Fruit fly (Drosophila melanogaster) whole organism, embryonic: ENCODE results near the gene CG10804.
A peak's percentile ranks its signal among the peaks of the same experiment; 100 is the strongest.

Source experiments
- Blimp-1 ChIP-seq: fragments of 200-800 bp; sonication (Bioruptor generic); optimal IDR thresholded peaks from 3 replicates; lab custom pipeline; 2018; ENCODE audit warnings: missing biosample characterization, missing genetic modification characterization, mild to moderate bottlenecking, moderate library complexity, missing genetic modification reagents
- CG10267 ChIP-seq: fragments of 200-800 bp; sonication (Bioruptor generic); optimal IDR thresholded peaks from 2 replicates; lab custom pipeline; 2018; ENCODE audit warnings: missing biosample characterization, mild to moderate bottlenecking, missing genetic modification characterization, moderate library complexity
- CG10462 ChIP-seq: fragments of 200-800 bp; sonication (Bioruptor generic); optimal IDR thresholded peaks from 2 replicates; lab custom pipeline; 2016; ENCODE audit warnings: missing biosample characterization, missing genetic modification characterization
- CG10979 ChIP-seq: fragments of 200-800 bp; sonication (Bioruptor generic); optimal IDR thresholded peaks from 2 replicates; lab custom pipeline; 2018; ENCODE audit warnings: missing biosample characterization, mild to moderate bottlenecking, missing genetic modification characterization, moderate library complexity
- CG14014 ChIP-seq: fragments of 200-800 bp; sonication (Bioruptor generic); IDR thresholded peaks from 2 replicates; pipeline ENCODE4 v1.3.6; 2022; ENCODE audit warnings: missing biosample characterization, missing genetic modification characterization
- CG14965 ChIP-seq: fragments of 200-800 bp; sonication (Bioruptor generic); optimal IDR thresholded peaks from 2 replicates; lab custom pipeline; 2016; ENCODE audit warnings: missing biosample characterization, missing genetic modification characterization, borderline replicate concordance
- CG17385 ChIP-seq: fragments of 200-800 bp; sonication (Bioruptor generic); optimal IDR thresholded peaks from 3 replicates; lab custom pipeline; 2018; ENCODE audit warnings: missing biosample characterization, mild to moderate bottlenecking, missing genetic modification characterization
- CG17802 ChIP-seq: fragments of 200-800 bp; sonication (Bioruptor generic); optimal IDR thresholded peaks from 2 replicates; lab custom pipeline; 2018; ENCODE audit warnings: missing biosample characterization, mild to moderate bottlenecking, missing genetic modification characterization, moderate library complexity
- CG17829 ChIP-seq: fragments of 200-800 bp; optimal IDR thresholded peaks from 2 replicates; lab custom pipeline; 2019; ENCODE audit warnings: missing biosample characterization, mild to moderate bottlenecking, missing genetic modification characterization, moderate library complexity
- CG2678 ChIP-seq: fragments of 200-800 bp; sonication (Bioruptor generic); optimal IDR thresholded peaks from 3 replicates; lab custom pipeline; 2019; ENCODE audit warnings: missing biosample characterization, mild to moderate bottlenecking, missing genetic modification characterization, moderate library complexity
- CG2875 ChIP-seq: fragments of 200-800 bp; sonication (Bioruptor generic); optimal IDR thresholded peaks from 2 replicates; lab custom pipeline; 2017; ENCODE audit warnings: missing biosample characterization, mild to moderate bottlenecking, missing genetic modification characterization, missing genetic modification reagents
- CG3281 ChIP-seq: fragments of 200-800 bp; sonication (Bioruptor generic); optimal IDR thresholded peaks from 3 replicates; lab custom pipeline; 2017; ENCODE audit warnings: missing biosample characterization, mild to moderate bottlenecking, missing genetic modification characterization
- CG4404 ChIP-seq: fragments of 200-800 bp; sonication (Bioruptor generic); IDR thresholded peaks from 2 replicates; pipeline ENCODE4 v1.3.6; 2022; ENCODE audit warnings: missing biosample characterization, missing genetic modification characterization
- CG4854 ChIP-seq: fragments of 200-800 bp; sonication (Bioruptor generic); optimal IDR thresholded peaks from 2 replicates; lab custom pipeline; 2016; ENCODE audit warnings: missing biosample characterization, missing genetic modification characterization, inconsistent platforms
- CG6175 ChIP-seq: fragments of 200-800 bp; sonication (Bioruptor generic); IDR thresholded peaks from 3 replicates; pipeline ENCODE4 v1.3.6; 2022; ENCODE audit warnings: missing biosample characterization, missing genetic modification characterization
- CG6654 ChIP-seq: fragments of 200-800 bp; sonication (Bioruptor generic); optimal IDR thresholded peaks from 2 replicates; lab custom pipeline; 2017; ENCODE audit warnings: missing biosample characterization, mild to moderate bottlenecking, missing genetic modification characterization
- CG6765 ChIP-seq: fragments of 200-800 bp; sonication (Bioruptor generic); optimal IDR thresholded peaks from 3 replicates; lab custom pipeline; 2017; ENCODE audit warnings: missing biosample characterization, mild to moderate bottlenecking, missing genetic modification characterization
- CG7556 ChIP-seq: fragments of 200-800 bp; sonication (Bioruptor generic); optimal IDR thresholded peaks from 2 replicates; lab custom pipeline; 2017; ENCODE audit warnings: missing biosample characterization, mild to moderate bottlenecking, missing genetic modification characterization
- CG7928 ChIP-seq: fragments of 200-800 bp; sonication (Bioruptor generic); optimal IDR thresholded peaks from 2 replicates; lab custom pipeline; 2017; ENCODE audit warnings: missing biosample characterization, mild to moderate bottlenecking, missing genetic modification characterization
- CG9932 ChIP-seq: fragments of 200-800 bp; sonication (Bioruptor generic); IDR thresholded peaks from 2 replicates; pipeline ENCODE4 v1.3.6; 2022; ENCODE audit warnings: missing biosample characterization, missing genetic modification characterization
- Dek ChIP-seq: fragments of 200-800 bp; sonication (Bioruptor generic); optimal IDR thresholded peaks from 3 replicates; lab custom pipeline; 2019; ENCODE audit warnings: missing biosample characterization, mild to moderate bottlenecking, missing genetic modification characterization, moderate library complexity
- Elba2 ChIP-seq: fragments of 200-800 bp; sonication (Bioruptor generic); optimal IDR thresholded peaks from 3 replicates; lab custom pipeline; 2016; ENCODE audit warnings: missing biosample characterization, missing genetic modification characterization
- Fer2 ChIP-seq: fragments of 200-800 bp; sonication (Bioruptor generic); optimal IDR thresholded peaks from 2 replicates; lab custom pipeline; 2018; ENCODE audit warnings: missing biosample characterization, mild to moderate bottlenecking, missing genetic modification characterization, moderate library complexity
- Gug ChIP-seq: fragments of 200-800 bp; sonication (Bioruptor generic); IDR thresholded peaks from 4 replicates; pipeline ENCODE4 v1.3.6; 2022; ENCODE audit warnings: missing biosample characterization, missing genetic modification characterization
- HmgD ChIP-seq: fragments of 200-800 bp; sonication (Bioruptor generic); optimal IDR thresholded peaks from 3 replicates; lab custom pipeline; 2016; ENCODE audit warnings: missing biosample characterization, missing genetic modification characterization
- Hmx ChIP-seq: fragments of 200-800 bp; sonication (Bioruptor generic); optimal IDR thresholded peaks from 2 replicates; lab custom pipeline; 2016; ENCODE audit warnings: missing biosample characterization, missing genetic modification characterization
- Lpt ChIP-seq: fragments of >200 bp; optimal IDR thresholded peaks from 2 replicates; lab custom pipeline; 2018; ENCODE audit warnings: missing biosample characterization, missing genetic modification characterization
- MBD-R2 ChIP-seq: fragments of 200-800 bp; sonication (Bioruptor generic); IDR thresholded peaks from 2 replicates; pipeline ENCODE4 v1.3.6; 2022; ENCODE audit warnings: missing biosample characterization, missing genetic modification characterization
- Sin3A ChIP-seq: fragments of >200 bp; optimal IDR thresholded peaks from 2 replicates; lab custom pipeline; 2018
- abd-A ChIP-seq: fragments of 200-800 bp; sonication (Bioruptor generic); optimal IDR thresholded peaks from 3 replicates; lab custom pipeline; 2019; ENCODE audit warnings: missing biosample characterization, mild to moderate bottlenecking, missing genetic modification characterization, moderate library complexity
- ara ChIP-seq: fragments of 200-800 bp; sonication (Bioruptor generic); IDR thresholded peaks from 2 replicates; pipeline ENCODE4 v1.3.6; 2022; ENCODE audit warnings: missing biosample characterization, missing genetic modification characterization
- ash1 ChIP-seq: fragments of 200-800 bp; sonication (Bioruptor generic); optimal IDR thresholded peaks from 2 replicates; lab custom pipeline; 2018; ENCODE audit warnings: missing biosample characterization, mild to moderate bottlenecking, missing genetic modification characterization
- bowl ChIP-seq: fragments of 200-800 bp; sonication (Bioruptor generic); IDR thresholded peaks from 2 replicates; pipeline ENCODE4 v1.3.6; 2022; ENCODE audit warnings: missing biosample characterization, missing genetic modification characterization
- eve ChIP-seq, 2 experiments: fragments of >200 bp; optimal IDR thresholded peaks; 2 replicates each; lab custom pipeline; 2017; ENCODE audit warnings: missing biosample characterization in 2 of 2, missing genetic modification characterization in 2 of 2
- exex ChIP-seq: fragments of 200-800 bp; sonication (Bioruptor generic); optimal IDR thresholded peaks from 4 replicates; lab custom pipeline; 2018; ENCODE audit warnings: missing biosample characterization, mild to moderate bottlenecking, missing genetic modification characterization, moderate library complexity
- gsb-n ChIP-seq: fragments of 200-800 bp; sonication (Bioruptor generic); optimal IDR thresholded peaks from 3 replicates; lab custom pipeline; 2018; ENCODE audit warnings: missing biosample characterization, mild to moderate bottlenecking, missing genetic modification characterization
- hb ChIP-seq: fragments of 200-800 bp; sonication (Bioruptor generic); IDR thresholded peaks from 3 replicates; pipeline ENCODE4 v1.3.6; 2022; ENCODE audit warnings: missing biosample characterization, missing genetic modification characterization; ENCODE audit not compliant: partially characterized antibody
- kni ChIP-seq: fragments of 200-800 bp; sonication (Bioruptor generic); optimal IDR thresholded peaks from 3 replicates; lab custom pipeline; 2017; ENCODE audit warnings: mild to moderate bottlenecking, missing biosample characterization, missing genetic modification reagents, missing genetic modification characterization
- nerfin-2 ChIP-seq: fragments of 200-800 bp; sonication (Bioruptor generic); IDR thresholded peaks from 2 replicates; pipeline ENCODE4 v1.3.6; 2022; ENCODE audit warnings: missing biosample characterization, missing genetic modification characterization; ENCODE audit not compliant: partially characterized antibody
- onecut ChIP-seq: fragments of 200-800 bp; sonication (Bioruptor generic); IDR thresholded peaks from 2 replicates; pipeline ENCODE4 v1.3.6; 2022; ENCODE audit warnings: missing biosample characterization, missing genetic modification characterization
- pho ChIP-seq: fragments of 200-800 bp; sonication (Bioruptor generic); optimal IDR thresholded peaks from 2 replicates; lab custom pipeline; 2016; ENCODE audit warnings: missing biosample characterization, missing genetic modification characterization
- phol ChIP-seq: fragments of 200-800 bp; sonication (Bioruptor generic); optimal IDR thresholded peaks from 3 replicates; lab custom pipeline; 2018; ENCODE audit warnings: missing biosample characterization, mild to moderate bottlenecking, missing genetic modification characterization, moderate library complexity
- row ChIP-seq: fragments of 200-800 bp; sonication (Bioruptor generic); IDR thresholded peaks from 3 replicates; pipeline ENCODE4 v1.3.6; 2022; ENCODE audit warnings: missing biosample characterization, missing genetic modification characterization
- sug ChIP-seq: fragments of 200-800 bp; optimal IDR thresholded peaks from 2 replicates; lab custom pipeline; 2019; ENCODE audit warnings: missing biosample characterization, mild to moderate bottlenecking, missing genetic modification characterization, moderate library complexity
- vnd ChIP-seq: fragments of 200-800 bp; sonication (Bioruptor generic); IDR thresholded peaks from 3 replicates; pipeline ENCODE4 v1.3.6; 2022; ENCODE audit warnings: missing biosample characterization, missing genetic modification characterization; ENCODE audit not compliant: partially characterized antibody
- z ChIP-seq: fragments of 200-800 bp; sonication (Bioruptor generic); IDR thresholded peaks from 3 replicates; pipeline ENCODE4 v1.3.6; 2022; ENCODE audit warnings: missing biosample characterization, missing genetic modification characterization
- zen2 ChIP-seq: fragments of 200-800 bp; sonication (Bioruptor generic); IDR thresholded peaks from 3 replicates; pipeline ENCODE4 v1.3.6; 2022; ENCODE audit warnings: missing biosample characterization, missing genetic modification characterization; ENCODE audit not compliant: partially characterized antibody
- zfh1 ChIP-seq: fragments of 200-800 bp; sonication (Bioruptor generic); IDR thresholded peaks from 3 replicates; pipeline ENCODE4 v1.3.6; 2022; ENCODE audit warnings: missing biosample characterization, missing genetic modification characterization

CG10804 gene

dm6 chrX:3474476-3475439, 7.4 kb downstream of the CG10804 start, which contains the start of gene CG12206 (continued):
- no peak for TF ChIP-seq CG10462 (GFP tag; lab: Kevin White, UChicago)
- no peak for TF ChIP-seq eve (GFP tag; optimal IDR thresholded peaks at IDR 0.05; lab: Kevin White, UChicago)
- TF ChIP-seq exex (tag; lab: Kevin White, UChicago): peak; percentile 3
- peak; percentile 43; the same call in 1 of the 2 replicates for TF ChIP-seq ara (GFP tag; lab: Robert Waterston, UW)
- no peak for TF ChIP-seq CG17802 (tag; lab: Kevin White, UChicago)
- no peak for TF ChIP-seq HmgD
- TF ChIP-seq CG10979: peak; percentile 63
- TF ChIP-seq vnd (GFP tag; lab: Robert Waterston, UW): no peak
- peak; percentile 39 for TF ChIP-seq sug (tag; lab: Kevin White, UChicago)
- TF ChIP-seq Blimp-1 (GFP tag; lab: Kevin White, UChicago): peak; percentile 46
- no peak for TF ChIP-seq Hmx (GFP tag; lab: Kevin White, UChicago)
- TF ChIP-seq Sin3A (lab: Kevin White, UChicago): no peak
- peak; percentile 6 for TF ChIP-seq Fer2 (tag; lab: Kevin White, UChicago)
- TF ChIP-seq abd-A (tag; lab: Kevin White, UChicago): peak; percentile 26
- TF ChIP-seq Elba2 (GFP tag; lab: Kevin White, UChicago): no peak
- no peak for TF ChIP-seq CG14965
- TF ChIP-seq zen2 (GFP tag; lab: Robert Waterston, UW): no peak
- peak; percentile 7; the same call in 1 of the 4 replicates for TF ChIP-seq Gug (GFP tag; lab: Robert Waterston, UW)
- no peak for TF ChIP-seq CG7928 (GFP tag; lab: Kevin White, UChicago)
- TF ChIP-seq CG6175 (GFP tag; lab: Robert Waterston, UW): peak; percentile 93
- peak; percentile 60 for TF ChIP-seq CG3281 (GFP tag; lab: Kevin White, UChicago)
- TF ChIP-seq CG9932: peak; percentile 80
- TF ChIP-seq z (GFP tag; lab: Robert Waterston, UW): no peak
- TF ChIP-seq CG4854: no peak
- 0 out of 2 replicates have a peak, but pooled peaks have one; percentile 11 for TF ChIP-seq onecut (GFP tag; lab: Robert Waterston, UW)
- TF ChIP-seq bowl (GFP tag; lab: Robert Waterston, UW): no peak
- TF ChIP-seq ash1 (GFP tag; lab: Kevin White, UChicago): no peak
- TF ChIP-seq CG6765 (GFP tag; lab: Kevin White, UChicago): peak; percentile 34
- TF ChIP-seq pho (GFP tag; lab: Kevin White, UChicago): no peak
- peak; percentile 25 for TF ChIP-seq CG6654 (GFP tag; lab: Kevin White, UChicago)
- peak; percentile 83 for TF ChIP-seq CG2678
- peak; percentile 25 for TF ChIP-seq gsb-n
- peak; percentile 54 for TF ChIP-seq Dek
- TF ChIP-seq phol (tag; lab: Kevin White, UChicago): peak; percentile 66
- TF ChIP-seq CG10267: peak; percentile 42
- TF ChIP-seq CG2875 (GFP tag; lab: Kevin White, UChicago): no peak
- peak; percentile 25; the same call in 1 of the 2 replicates for TF ChIP-seq CG14014 (GFP tag; lab: Robert Waterston, UW)
- no peak for TF ChIP-seq hb (GFP tag; lab: Robert Waterston, UW)
- TF ChIP-seq CG4404 (GFP tag; lab: Robert Waterston, UW): peak; percentile 27; the same call in 1 of the 2 replicates
- peak; percentile 64 for TF ChIP-seq CG7556 (GFP tag; lab: Kevin White, UChicago)
- no peak for TF ChIP-seq nerfin-2 (GFP tag; lab: Robert Waterston, UW)
- TF ChIP-seq CG17829: peak; percentile 52
- TF ChIP-seq CG17385 (GFP tag; lab: Kevin White, UChicago): peak; percentile 66
- no peak for TF ChIP-seq Lpt (GFP tag; lab: Kevin White, UChicago)
- TF ChIP-seq MBD-R2 (GFP tag; lab: Robert Waterston, UW): no peak
- 0 out of 3 replicates have a peak, but pooled peaks have one; percentile 23 for TF ChIP-seq zfh1 (GFP tag; lab: Robert Waterston, UW)
- TF ChIP-seq kni (GFP tag; lab: Kevin White, UChicago): peak; percentile 46
- TF ChIP-seq row (GFP tag; lab: Robert Waterston, UW): peak; percentile 81
